Worm (Caenorhabditis elegans) whole organism, L4 larva: ENCODE results near the gene scc-1.

Experiments
- R02D3.7 ChIP-seq: fragments of 150-350 bp; sonication (generic microtip); optimal IDR thresholded peaks from 3 replicates; lab custom pipeline; 2014; ENCODE audit warnings: missing biosample characterization, missing genetic modification characterization
- ces-1 ChIP-seq: fragments of 150-350 bp; sonication (generic microtip); optimal IDR thresholded peaks from 4 replicates; lab custom pipeline; 2014; ENCODE audit warnings: missing biosample characterization, missing genetic modification reagents, missing genetic modification characterization
- dmd-8 ChIP-seq: fragments of 200-800 bp; sonication (Bioruptor generic); IDR thresholded peaks from 2 replicates; pipeline ENCODE4 v1.3.6; 2022; ENCODE audit warnings: missing genetic modification characterization, missing compliant biosample characterization
- hlh-30 ChIP-seq: sonication (generic microtip); optimal IDR thresholded peaks from 2 replicates; lab custom pipeline; 2017; ENCODE audit warnings: antibody characterized with exemption, mild to moderate bottlenecking, missing genetic modification characterization, missing compliant biosample characterization; ENCODE audit not compliant: insufficient read depth
- hmg-1.1 ChIP-seq: fragments of 200-800 bp; sonication (Bioruptor generic); IDR thresholded peaks from 2 replicates; pipeline ENCODE4 v1.3.6; 2022; ENCODE audit warnings: missing genetic modification reagents, missing genetic modification characterization, missing compliant biosample characterization
- nhr-25 ChIP-seq: sonication (generic microtip); optimal IDR thresholded peaks from 2 replicates; lab custom pipeline; 2017; ENCODE audit warnings: missing genetic modification characterization, mild to moderate bottlenecking, missing compliant biosample characterization, antibody characterized with exemption, moderate library complexity, borderline replicate concordance; ENCODE audit not compliant: insufficient read depth
- skn-1 ChIP-seq: fragments of 150-350 bp; optimal IDR thresholded peaks from 2 replicates; lab custom pipeline; 2014; ENCODE audit warnings: missing biosample characterization, missing genetic modification characterization
- zag-1 ChIP-seq: fragments of 150-350 bp; optimal IDR thresholded peaks from 2 replicates; lab custom pipeline; 2014; ENCODE audit warnings: missing biosample characterization, missing genetic modification characterization

DNA sequence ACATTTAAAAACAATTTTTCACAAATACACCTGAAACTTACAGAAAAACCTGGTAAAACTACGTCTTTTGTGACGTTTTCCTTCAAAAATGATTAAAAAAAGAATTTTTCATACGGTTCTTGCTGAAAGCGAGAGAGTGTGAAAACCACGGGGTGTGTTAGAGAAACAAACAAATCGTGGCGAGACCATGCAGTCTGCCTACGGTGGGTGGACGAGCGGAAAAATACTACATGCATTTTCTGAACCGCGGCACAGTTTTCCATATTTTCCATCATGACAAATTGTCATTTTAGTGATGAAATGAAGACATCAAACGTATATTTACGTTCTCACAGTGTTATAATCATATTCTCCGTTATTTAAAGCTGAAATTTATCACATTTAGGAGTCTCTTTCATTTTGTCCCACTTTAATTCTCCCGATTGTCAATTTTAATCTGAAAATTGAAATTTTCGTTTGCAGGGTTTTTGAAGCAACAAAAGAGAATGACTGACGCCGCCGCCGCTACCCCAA lies 7.9 kb downstream of the scc-1 start, which contains the start of the genes F10G7.9 and tsn-1:
- TF ChIP-seq hmg-1.1 (GFP tag; lab: Robert Waterston, UW), result peak; percentile 57; the same call in 1 of the 2 replicates
- TF ChIP-seq skn-1 (tag; lab: Kevin White, UChicago), result no peak
- no peak for TF ChIP-seq ces-1 (GFP tag; lab: Kevin White, UChicago)
- no peak for TF ChIP-seq R02D3.7
- TF ChIP-seq nhr-25 (tag; lab: Kevin White, UChicago), result peak; percentile 46
- peak; percentile 73 for TF ChIP-seq hlh-30 (tag; lab: Kevin White, UChicago)
- TF ChIP-seq zag-1 (tag; lab: Kevin White, UChicago), result no peak
- TF ChIP-seq dmd-8 (GFP tag; lab: Robert Waterston, UW), result no peak
